Fruit fly (Drosophila melanogaster): ENCODE measurements around the gene CG14658.

Gene CG14658

dm6 chr3R:4809944-4810653, 20.2 kb downstream of the CG14658 start (continued):
- TF ChIP-seq ken (GFP tag; IDR thresholded peaks at IDR 0.05), result no peak
- no peak for TF ChIP-seq Ravus (GFP tag; IDR thresholded peaks at IDR 0.05)
- no peak for TF ChIP-seq CG11085 (GFP tag; IDR thresholded peaks at IDR 0.05)
- no peak for TF ChIP-seq D19B (GFP tag; optimal IDR thresholded peaks at IDR 0.05)
- no peak for TF ChIP-seq CG18764 (GFP tag; optimal IDR thresholded peaks at IDR 0.05)
- no peak for TF ChIP-seq CG2678 (tag; optimal IDR thresholded peaks at IDR 0.05)
- no peak for TF ChIP-seq ham (GFP tag; IDR thresholded peaks at IDR 0.05)
- TF ChIP-seq cwo (GFP tag; optimal IDR thresholded peaks at IDR 0.05), result no peak
- TF ChIP-seq CG2889 (GFP tag; IDR thresholded peaks at IDR 0.05), result no peak
- TF ChIP-seq jigr1 (GFP tag; IDR thresholded peaks at IDR 0.05), result no peak
- no peak for TF ChIP-seq CG10366 (GFP tag; IDR thresholded peaks at IDR 0.05)
- no peak for TF ChIP-seq CG6654 (GFP tag; optimal IDR thresholded peaks at IDR 0.05)
- TF ChIP-seq ranshi (GFP tag; IDR thresholded peaks at IDR 0.05), result no peak
- no peak for TF ChIP-seq tna (GFP tag; IDR thresholded peaks at IDR 0.05; ENCODE audit: partially characterized antibody)
- TF ChIP-seq B-H1 (GFP tag; IDR thresholded peaks at IDR 0.05), result no peak
- peak; percentile 11 for TF ChIP-seq lab (GFP tag; optimal IDR thresholded peaks at IDR 0.05)
- TF ChIP-seq CG14667 (GFP tag; IDR thresholded peaks at IDR 0.05), result no peak
- no peak for TF ChIP-seq CG31365 (tag; optimal IDR thresholded peaks at IDR 0.05)
- no peak for TF ChIP-seq trem (tag; optimal IDR thresholded peaks at IDR 0.05)
- no peak for TF ChIP-seq btn (GFP tag; optimal IDR thresholded peaks at IDR 0.05)
- peak; percentile 2 for TF ChIP-seq CG12219 (GFP tag; optimal IDR thresholded peaks at IDR 0.05)
- TF ChIP-seq stc (GFP tag; IDR thresholded peaks at IDR 0.05), result no peak
- peak; percentile 13 for TF ChIP-seq Hmr (GFP tag; optimal IDR thresholded peaks at IDR 0.05)
- TF ChIP-seq B-H2 (GFP tag; optimal IDR thresholded peaks at IDR 0.05), result no peak
- no peak for TF ChIP-seq CG6254 (GFP tag; optimal IDR thresholded peaks at IDR 0.05)
- no peak for TF ChIP-seq mld (GFP tag; IDR thresholded peaks at IDR 0.05; ENCODE audit: partially characterized antibody)
- TF ChIP-seq BEAF-32 (GFP tag; optimal IDR thresholded peaks at IDR 0.05), result no peak
- TF ChIP-seq br (optimal IDR thresholded peaks at IDR 0.05), result no peak
- no peak for TF ChIP-seq bowl (GFP tag; IDR thresholded peaks at IDR 0.05)
- TF ChIP-seq dan (GFP tag; IDR thresholded peaks at IDR 0.05), result no peak
- TF ChIP-seq CG9727 (GFP tag; optimal IDR thresholded peaks at IDR 0.05), result no peak
- TF ChIP-seq CG8944 (GFP tag; optimal IDR thresholded peaks at IDR 0.05), result no peak
- TF ChIP-seq Trl (optimal IDR thresholded peaks at IDR 0.05), result peak; percentile 26 to 48
- TF ChIP-seq Trl (GFP tag; optimal IDR thresholded peaks at IDR 0.05), result no peak
- TF ChIP-seq CG12071 (GFP tag; optimal IDR thresholded peaks at IDR 0.05), result no peak
- no peak for TF ChIP-seq CG9817 (tag; optimal IDR thresholded peaks at IDR 0.05)
- TF ChIP-seq Mes4 (GFP tag; optimal IDR thresholded peaks at IDR 0.05), result no peak
- no peak for TF ChIP-seq Bteb2 (GFP tag; optimal IDR thresholded peaks at IDR 0.05)
- TF ChIP-seq CG32767 (GFP tag; IDR thresholded peaks at IDR 0.05), result 0 out of 2 replicates have a peak, but pooled peaks have one; percentile 9
- no peak for TF ChIP-seq ind (GFP tag; optimal IDR thresholded peaks at IDR 0.05)
- TF ChIP-seq stwl (tag; optimal IDR thresholded peaks at IDR 0.05), result no peak
- TF ChIP-seq TFAM (GFP tag; optimal IDR thresholded peaks at IDR 0.05), result no peak
- TF ChIP-seq pzg (GFP tag; optimal IDR thresholded peaks at IDR 0.05), result no peak
- TF ChIP-seq CG15073 (GFP tag; optimal IDR thresholded peaks at IDR 0.05), result no peak
- no peak for TF ChIP-seq CG3847 (GFP tag; IDR thresholded peaks at IDR 0.05)
- no peak for TF ChIP-seq Ada2b (GFP tag; IDR thresholded peaks at IDR 0.05)
- 0 out of 3 replicates have a peak, but pooled peaks have one; percentile 49 for TF ChIP-seq CG2199 (GFP tag; IDR thresholded peaks at IDR 0.05)
- TF ChIP-seq Med (GFP tag), result peak; percentile 78
- no peak for TF ChIP-seq CG11560 (tag; IDR thresholded peaks at IDR 0.05)
- no peak for TF ChIP-seq Bdp1 (GFP tag; optimal IDR thresholded peaks at IDR 0.05)
- TF ChIP-seq E2f1 (GFP tag; IDR thresholded peaks at IDR 0.05), result no peak
- TF ChIP-seq CG15514 (GFP tag; optimal IDR thresholded peaks at IDR 0.05), result no peak

Measured in whole organism, embryonic.